Worm (Caenorhabditis elegans) whole organism, late embryonic: Measurements from ENCODE around the gene C28G1.6.

Experiments used
- ama-1 ChIP-seq: fragments of 150-350 bp; optimal IDR thresholded peaks from 2 replicates; lab custom pipeline; 2014
- ceh-2 ChIP-seq: sonication (generic microtip); optimal IDR thresholded peaks from 2 replicates; lab custom pipeline; 2016; ENCODE audit warnings: missing genotype, missing genetic modification characterization, missing compliant biosample characterization
- ceh-48 ChIP-seq: sonication (generic microtip); optimal IDR thresholded peaks from 2 replicates; lab custom pipeline; 2016; ENCODE audit warnings: missing genetic modification characterization, inconsistent platforms, missing compliant biosample characterization
- fkh-6 ChIP-seq: sonication (generic microtip); optimal IDR thresholded peaks from 2 replicates; lab custom pipeline; 2016; ENCODE audit warnings: missing genetic modification characterization, missing compliant biosample characterization
- madf-2 ChIP-seq: sonication (generic microtip); optimal IDR thresholded peaks from 2 replicates; lab custom pipeline; 2017; ENCODE audit warnings: missing genetic modification characterization, missing compliant biosample characterization
- nfya-1 ChIP-seq: sonication (generic microtip); optimal IDR thresholded peaks from 2 replicates; lab custom pipeline; 2017; ENCODE audit warnings: missing genetic modification characterization, mild to moderate bottlenecking, missing compliant biosample characterization, antibody characterized with exemption, moderate library complexity
- pax-1 ChIP-seq: fragments of 150-350 bp; optimal IDR thresholded peaks from 2 replicates; lab custom pipeline; 2014; ENCODE audit warnings: missing biosample characterization, missing genetic modification characterization
- rnt-1 ChIP-seq: sonication (generic microtip); optimal IDR thresholded peaks from 2 replicates; lab custom pipeline; 2016; ENCODE audit warnings: missing genetic modification characterization, missing compliant biosample characterization

- TF ChIP-seq nfya-1 (tag; lab: Kevin White, UChicago) (no peak), ama-1 (lab: Kevin White, UChicago) (no peak), ceh-48 (tag; lab: Kevin White, UChicago) (no peak), pax-1 (tag; lab: Kevin White, UChicago) (no peak), rnt-1 (tag; lab: Kevin White, UChicago) (no peak), madf-2 (tag; lab: Kevin White, UChicago) (no peak), ceh-2 (tag; lab: Kevin White, UChicago) (no peak), fkh-6 (tag; lab: Kevin White, UChicago) (no peak)
Measured at ce11 chrX:8786687-8787086, 44.4 kb downstream of the C28G1.6 start.
